Worm (Caenorhabditis elegans) whole organism, mixed stage, embryonic: ENCODE results near the gene lpd-9.
A peak's percentile ranks its signal among the peaks of the same experiment; 100 is the strongest.

ENCODE experiments used
- M03D4.4 ChIP-seq: sonication (generic microtip); optimal IDR thresholded peaks from 2 replicates; lab custom pipeline; 2017; ENCODE audit warnings: mild to moderate bottlenecking, missing genetic modification characterization, missing compliant biosample characterization
- bed-3 ChIP-seq: fragments of 200-800 bp; sonication (Bioruptor generic); optimal IDR thresholded peaks from 3 replicates; lab custom pipeline; 2018; ENCODE audit warnings: mild to moderate bottlenecking, missing genetic modification characterization, moderate library complexity, missing compliant biosample characterization
- ceh-39 ChIP-seq: fragments of 150-350 bp; optimal IDR thresholded peaks from 2 replicates; lab custom pipeline; 2014; ENCODE audit warnings: missing biosample characterization, missing genetic modification characterization
- ceh-83 ChIP-seq: fragments of 200-800 bp; sonication (Bioruptor generic); optimal IDR thresholded peaks from 2 replicates; lab custom pipeline; 2018; ENCODE audit warnings: mild to moderate bottlenecking, missing genetic modification characterization, missing compliant biosample characterization
- ces-1 ChIP-seq: fragments of 150-350 bp; optimal IDR thresholded peaks from 2 replicates; lab custom pipeline; 2014; ENCODE audit warnings: missing biosample characterization, missing genetic modification reagents, missing genetic modification characterization
- cnd-1 ChIP-seq: fragments of 200-800 bp; sonication (Bioruptor generic); optimal IDR thresholded peaks from 2 replicates; lab custom pipeline; 2018; ENCODE audit warnings: mild to moderate bottlenecking, missing genetic modification characterization, missing compliant biosample characterization
- drap-1 ChIP-seq: fragments of 200-800 bp; sonication (Bioruptor generic); optimal IDR thresholded peaks from 3 replicates; lab custom pipeline; 2018; ENCODE audit warnings: mild to moderate bottlenecking, missing genetic modification characterization, missing compliant biosample characterization
- elt-1 ChIP-seq: sonication (generic microtip); optimal IDR thresholded peaks from 2 replicates; lab custom pipeline; 2017; ENCODE audit warnings: missing genetic modification characterization, mild to moderate bottlenecking, missing compliant biosample characterization, antibody characterized with exemption, moderate library complexity, borderline replicate concordance; ENCODE audit not compliant: insufficient read depth
- flh-1 ChIP-seq: fragments of 200-800 bp; sonication (Bioruptor generic); optimal IDR thresholded peaks from 2 replicates; lab custom pipeline; 2018; ENCODE audit warnings: mild to moderate bottlenecking, missing genetic modification characterization, moderate library complexity, missing compliant biosample characterization
- ham-2 ChIP-seq: fragments of 200-800 bp; sonication (Bioruptor generic); optimal IDR thresholded peaks from 2 replicates; lab custom pipeline; 2018; ENCODE audit warnings: mild to moderate bottlenecking, missing genetic modification characterization, missing compliant biosample characterization
- hlh-1 ChIP-seq: fragments of 150-350 bp; optimal IDR thresholded peaks from 2 replicates; lab custom pipeline; 2014; ENCODE audit warnings: missing biosample characterization, missing genetic modification reagents, missing genetic modification characterization
- lin-13 ChIP-seq: fragments of 150-350 bp; optimal IDR thresholded peaks from 2 replicates; lab custom pipeline; 2014; ENCODE audit warnings: missing biosample characterization, missing genetic modification characterization
- lin-32 ChIP-seq: fragments of 200-800 bp; sonication (Bioruptor generic); optimal IDR thresholded peaks from 2 replicates; lab custom pipeline; 2018; ENCODE audit warnings: mild to moderate bottlenecking, missing genetic modification characterization, missing compliant biosample characterization
- lsy-2 ChIP-seq: fragments of 150-350 bp; optimal IDR thresholded peaks from 2 replicates; lab custom pipeline; 2014; ENCODE audit warnings: missing biosample characterization, missing genetic modification characterization
- mab-5 ChIP-seq: fragments of 150-350 bp; optimal IDR thresholded peaks from 2 replicates; lab custom pipeline; 2014; ENCODE audit warnings: missing biosample characterization, missing genetic modification characterization
- mep-1 ChIP-seq: fragments of 150-350 bp; optimal IDR thresholded peaks from 2 replicates; lab custom pipeline; 2017; ENCODE audit warnings: missing biosample characterization, missing genetic modification reagents, missing genetic modification characterization, inconsistent platforms
- mls-2 ChIP-seq: sonication (generic microtip); optimal IDR thresholded peaks from 2 replicates; lab custom pipeline; 2016; ENCODE audit warnings: mild to moderate bottlenecking, missing genetic modification characterization, moderate library complexity, missing compliant biosample characterization
- nhr-12 ChIP-seq: fragments of 150-350 bp; optimal IDR thresholded peaks from 2 replicates; lab custom pipeline; 2014; ENCODE audit warnings: missing biosample characterization, missing genetic modification characterization
- nhr-2 ChIP-seq: fragments of 150-350 bp; optimal IDR thresholded peaks from 2 replicates; lab custom pipeline; 2014; ENCODE audit warnings: missing biosample characterization, missing genetic modification characterization
- nhr-237 ChIP-seq: fragments of 150-350 bp; optimal IDR thresholded peaks from 2 replicates; lab custom pipeline; 2014; ENCODE audit warnings: missing biosample characterization, missing genetic modification characterization
- nhr-28 ChIP-seq: fragments of 150-350 bp; optimal IDR thresholded peaks from 2 replicates; lab custom pipeline; 2014; ENCODE audit warnings: missing biosample characterization, missing genetic modification characterization
- nhr-76 ChIP-seq: sonication (generic microtip); optimal IDR thresholded peaks from 2 replicates; lab custom pipeline; 2017; ENCODE audit warnings: missing biosample characterization, missing genetic modification characterization
- pha-4 ChIP-seq: fragments of 150-350 bp; optimal IDR thresholded peaks from 2 replicates; lab custom pipeline; 2018; ENCODE audit warnings: missing biosample characterization, missing genetic modification reagents, missing genetic modification characterization
- snpc-4 ChIP-seq: fragments of 150-350 bp; optimal IDR thresholded peaks from 2 replicates; lab custom pipeline; 2014; ENCODE audit warnings: missing biosample characterization, missing genetic modification characterization
- sptf-1 ChIP-seq: sonication (generic microtip); optimal IDR thresholded peaks from 2 replicates; lab custom pipeline; 2017; ENCODE audit warnings: mild to moderate bottlenecking, missing genetic modification characterization, moderate library complexity, missing compliant biosample characterization
- tbx-8 ChIP-seq: fragments of 200-800 bp; sonication (Bioruptor generic); optimal IDR thresholded peaks from 2 replicates; lab custom pipeline; 2018; ENCODE audit warnings: mild to moderate bottlenecking, missing genetic modification characterization, moderate library complexity, missing compliant biosample characterization
- unc-120 ChIP-seq: sonication (generic microtip); optimal IDR thresholded peaks from 2 replicates; lab custom pipeline; 2017; ENCODE audit warnings: missing genetic modification characterization, missing compliant biosample characterization; ENCODE audit not compliant: poor library complexity, severe bottlenecking
- unc-39 ChIP-seq: fragments of 150-350 bp; optimal IDR thresholded peaks from 2 replicates; lab custom pipeline; 2014; ENCODE audit warnings: missing biosample characterization, missing genetic modification characterization
- unc-62 ChIP-seq: fragments of 150-350 bp; optimal IDR thresholded peaks from 2 replicates; lab custom pipeline; 2014; ENCODE audit warnings: missing biosample characterization, missing genetic modification reagents, missing genetic modification characterization
- zip-8 ChIP-seq: fragments of 150-350 bp; optimal IDR thresholded peaks from 2 replicates; lab custom pipeline; 2014; ENCODE audit warnings: missing biosample characterization, missing genetic modification characterization
- ztf-11 ChIP-seq: fragments of 150-350 bp; optimal IDR thresholded peaks from 2 replicates; lab custom pipeline; 2014; ENCODE audit warnings: missing biosample characterization, missing genetic modification characterization

lpd-9 gene

DNA sequence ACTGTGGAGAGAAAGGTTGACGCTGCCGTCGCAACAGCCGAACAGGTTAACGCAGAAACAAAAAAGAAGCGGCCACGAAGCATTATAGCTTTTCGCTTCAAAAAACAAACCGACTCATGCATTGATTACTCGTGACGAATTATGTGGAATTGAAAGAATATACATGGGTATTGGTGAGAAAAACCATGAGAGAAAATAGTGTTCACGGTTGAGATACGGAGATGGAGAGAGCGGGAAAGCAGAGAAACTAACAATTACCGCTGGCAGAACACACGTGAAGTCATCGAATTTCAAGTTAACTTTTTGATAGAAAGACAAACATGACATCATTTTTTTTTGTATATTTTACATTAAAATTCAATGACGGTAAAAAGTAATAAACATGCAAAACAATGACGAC lies 43.8 kb upstream of the lpd-9 start:
- TF ChIP-seq nhr-28 (no peak), sptf-1 (tag; lab: Kevin White, UChicago) (peak; percentile 6)

DNA sequence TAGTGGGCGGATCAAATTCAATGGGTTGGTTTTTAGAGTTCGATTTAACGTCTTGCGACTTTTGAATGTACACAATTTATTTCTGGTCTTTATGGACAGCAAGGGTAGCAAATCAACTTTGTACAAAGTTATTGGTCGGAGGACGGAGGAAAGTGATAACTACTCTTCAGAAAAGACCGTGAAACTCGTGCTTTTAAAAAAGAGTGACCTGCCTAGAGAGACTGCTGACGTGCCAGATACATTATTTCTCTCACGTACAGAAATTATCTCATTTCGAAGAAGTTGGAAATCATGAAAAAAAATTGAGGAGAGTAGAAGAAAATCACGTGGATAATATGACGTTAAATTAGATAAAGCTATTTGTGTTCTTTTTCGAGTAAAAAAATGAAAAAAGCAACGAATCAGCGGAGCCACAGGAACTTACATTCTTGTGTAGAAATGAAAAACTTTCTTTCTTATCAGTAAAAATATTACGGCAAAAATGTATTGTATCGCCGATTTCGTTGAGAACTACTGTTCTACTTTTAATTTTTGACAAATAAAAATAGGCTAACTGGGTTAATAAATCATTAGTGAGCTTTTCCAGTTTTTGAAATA lies 42.9 kb upstream of the lpd-9 start, which contains the start of gene ppm-1.A:
Gene ppm-1.A, minus strand, starts transcription at position 294 of the 597 bp plus-strand sequence.
- TF ChIP-seq hlh-1 (tag; lab: Kevin White, UChicago): no peak
- TF ChIP-seq ceh-83 (GFP tag; lab: Kevin White, UChicago): no peak
- no peak for TF ChIP-seq sptf-1 (tag; lab: Kevin White, UChicago)
- TF ChIP-seq pha-4: no peak
- no peak for TF ChIP-seq mep-1 (tag; lab: Kevin White, UChicago)
- TF ChIP-seq nhr-237 (tag; lab: Kevin White, UChicago): no peak
- no peak for TF ChIP-seq drap-1 (GFP tag; lab: Kevin White, UChicago)
- TF ChIP-seq ztf-11 (tag; lab: Kevin White, UChicago): no peak
- TF ChIP-seq nhr-28: no peak

DNA sequence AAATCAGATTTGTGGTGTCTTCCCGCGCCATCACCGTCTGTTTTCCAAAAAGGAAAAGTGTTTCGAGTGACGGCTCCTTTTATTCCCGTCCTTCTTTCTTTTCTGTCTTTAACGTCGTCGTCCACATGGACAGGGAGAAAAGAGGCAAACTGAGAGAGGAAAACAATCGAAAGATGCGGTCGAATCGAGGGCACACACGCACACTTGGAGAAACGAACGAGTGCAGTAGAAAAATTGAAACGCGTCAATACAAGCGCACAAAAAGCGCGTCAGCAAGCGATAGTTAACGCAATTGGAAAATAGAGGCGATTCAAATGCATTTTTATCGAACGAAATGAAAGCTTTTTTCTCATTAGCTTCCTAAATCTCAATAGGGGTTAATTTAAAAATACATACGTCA lies 42.3 kb upstream of the lpd-9 start:
- peak; percentile 28 for TF ChIP-seq unc-120
- TF ChIP-seq ceh-39 (tag; lab: Kevin White, UChicago): peak; percentile 30
- no peak for TF ChIP-seq bed-3 (GFP tag; lab: Kevin White, UChicago)
- no peak for TF ChIP-seq snpc-4
- TF ChIP-seq ces-1 (GFP tag; lab: Kevin White, UChicago): peak; percentile 93
- peak; percentile 58 for TF ChIP-seq hlh-1 (tag; lab: Kevin White, UChicago)
- TF ChIP-seq nhr-237 (tag; lab: Kevin White, UChicago): peak; percentile 42
- peak; percentile 45 for TF ChIP-seq sptf-1 (tag; lab: Kevin White, UChicago)
- no peak for TF ChIP-seq ztf-11 (tag; lab: Kevin White, UChicago)
- no peak for TF ChIP-seq lin-32 (GFP tag; lab: Kevin White, UChicago)
- peak; percentile 6 for TF ChIP-seq unc-62 (GFP tag; lab: Kevin White, UChicago)
- no peak for TF ChIP-seq mls-2
- TF ChIP-seq mep-1 (tag; lab: Kevin White, UChicago): peak; percentile 82
- TF ChIP-seq tbx-8 (GFP tag; lab: Kevin White, UChicago): no peak
- peak; percentile 72 for TF ChIP-seq pha-4
- TF ChIP-seq drap-1 (GFP tag; lab: Kevin White, UChicago): peak; percentile 36
- peak; percentile 34 for TF ChIP-seq ham-2 (GFP tag; lab: Kevin White, UChicago)
- TF ChIP-seq lsy-2: peak; percentile 78
- TF ChIP-seq M03D4.4: peak; percentile 17
- TF ChIP-seq lin-13 (tag; lab: Kevin White, UChicago): peak; percentile 67
- TF ChIP-seq unc-39 (tag; lab: Kevin White, UChicago): no peak
- no peak for TF ChIP-seq elt-1 (tag; lab: Kevin White, UChicago)

DNA sequence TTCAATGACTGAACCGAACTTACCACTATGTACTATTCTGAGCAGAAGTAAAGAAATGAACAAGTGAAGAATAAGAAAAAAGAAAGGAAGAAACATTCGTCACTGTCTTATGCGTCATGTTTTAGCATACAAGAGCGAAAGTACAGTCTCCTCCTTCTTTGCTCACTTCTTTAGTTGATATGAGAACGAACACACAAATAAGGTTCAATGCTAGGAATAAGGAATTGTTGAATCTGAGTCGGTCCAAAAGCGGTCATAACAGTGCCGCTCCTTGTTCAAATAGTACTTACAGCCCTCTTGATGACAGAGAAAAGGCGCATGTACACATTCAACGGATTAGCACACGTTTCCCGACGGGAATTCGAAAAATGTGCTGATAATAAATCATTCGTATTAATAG lies 40.0 kb upstream of the lpd-9 start, which contains the start of gene F25D1.8:
Gene F25D1.8, plus strand, starts transcription at position 301 of the 400 bp plus-strand sequence.
- no peak for TF ChIP-seq unc-39 (tag; lab: Kevin White, UChicago)
- TF ChIP-seq zip-8 (tag; lab: Kevin White, UChicago): no peak
- TF ChIP-seq pha-4: no peak
- no peak for TF ChIP-seq nhr-2 (tag; lab: Kevin White, UChicago)
- no peak for TF ChIP-seq mep-1 (tag; lab: Kevin White, UChicago)
- TF ChIP-seq nhr-76 (tag; lab: Kevin White, UChicago): no peak
- TF ChIP-seq nhr-28: no peak
- no peak for TF ChIP-seq tbx-8 (GFP tag; lab: Kevin White, UChicago)
- no peak for TF ChIP-seq ces-1 (GFP tag; lab: Kevin White, UChicago)
- no peak for TF ChIP-seq ceh-39 (tag; lab: Kevin White, UChicago)
- no peak for TF ChIP-seq M03D4.4
- no peak for TF ChIP-seq ham-2 (GFP tag; lab: Kevin White, UChicago)
- no peak for TF ChIP-seq ztf-11 (tag; lab: Kevin White, UChicago)
- no peak for TF ChIP-seq nhr-12 (tag; lab: Kevin White, UChicago)
- no peak for TF ChIP-seq ceh-83 (GFP tag; lab: Kevin White, UChicago)
- no peak for TF ChIP-seq cnd-1 (tag; lab: Kevin White, UChicago)
- no peak for TF ChIP-seq flh-1 (GFP tag; lab: Kevin White, UChicago)

DNA sequence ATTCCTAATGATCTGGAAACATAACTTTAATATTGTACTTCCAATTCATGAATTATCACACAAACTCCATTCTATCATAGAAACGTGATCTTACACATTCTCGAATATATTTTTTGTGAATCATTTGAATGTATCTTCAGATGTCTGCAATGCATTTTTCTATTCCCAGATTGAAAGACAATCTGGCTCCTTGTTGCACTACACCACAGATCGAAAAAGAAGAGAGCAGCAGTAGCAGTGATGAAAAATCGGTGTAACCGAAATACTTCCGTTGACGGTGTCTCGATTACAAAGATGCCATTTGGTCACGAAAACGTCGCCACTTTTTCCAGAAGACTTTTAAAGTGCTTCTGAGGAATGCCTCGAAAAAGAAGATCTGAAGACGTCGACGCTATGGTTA lies 39.1 kb upstream of the lpd-9 start, which contains the start of gene degt-1:
Gene degt-1, plus strand, starts transcription at position 301 of the 400 bp plus-strand sequence.
- TF ChIP-seq M03D4.4 (no peak), mep-1 (tag; lab: Kevin White, UChicago) (no peak), mab-5 (tag; lab: Kevin White, UChicago) (no peak), unc-62 (GFP tag; lab: Kevin White, UChicago) (no peak), nhr-28 (no peak), flh-1 (GFP tag; lab: Kevin White, UChicago) (no peak), unc-120 (no peak), nhr-12 (tag; lab: Kevin White, UChicago) (no peak), hlh-1 (tag; lab: Kevin White, UChicago) (no peak), sptf-1 (tag; lab: Kevin White, UChicago) (no peak), ces-1 (GFP tag; lab: Kevin White, UChicago) (no peak), drap-1 (GFP tag; lab: Kevin White, UChicago) (no peak), elt-1 (tag; lab: Kevin White, UChicago) (no peak)
